Fruit fly (Drosophila melanogaster) whole organism, pupa: ENCODE data around the gene CG31704.

Source experiments
- EcR ChIP-seq: fragments of 200-800 bp; sonication (Bioruptor generic); optimal IDR thresholded peaks from 3 replicates; lab custom pipeline; 2019; ENCODE audit warnings: missing biosample characterization, missing genetic modification characterization, mild to moderate bottlenecking, moderate library complexity, missing genetic modification reagents
- Pif1A ChIP-seq: fragments of 200-800 bp; sonication (Bioruptor generic); optimal IDR thresholded peaks from 3 replicates; lab custom pipeline; 2016; ENCODE audit warnings: missing biosample characterization, missing genetic modification characterization
- Pif1B ChIP-seq: fragments of 200-800 bp; sonication (Bioruptor generic); optimal IDR thresholded peaks from 3 replicates; lab custom pipeline; 2016; ENCODE audit warnings: missing biosample characterization, missing genetic modification characterization

DNA sequence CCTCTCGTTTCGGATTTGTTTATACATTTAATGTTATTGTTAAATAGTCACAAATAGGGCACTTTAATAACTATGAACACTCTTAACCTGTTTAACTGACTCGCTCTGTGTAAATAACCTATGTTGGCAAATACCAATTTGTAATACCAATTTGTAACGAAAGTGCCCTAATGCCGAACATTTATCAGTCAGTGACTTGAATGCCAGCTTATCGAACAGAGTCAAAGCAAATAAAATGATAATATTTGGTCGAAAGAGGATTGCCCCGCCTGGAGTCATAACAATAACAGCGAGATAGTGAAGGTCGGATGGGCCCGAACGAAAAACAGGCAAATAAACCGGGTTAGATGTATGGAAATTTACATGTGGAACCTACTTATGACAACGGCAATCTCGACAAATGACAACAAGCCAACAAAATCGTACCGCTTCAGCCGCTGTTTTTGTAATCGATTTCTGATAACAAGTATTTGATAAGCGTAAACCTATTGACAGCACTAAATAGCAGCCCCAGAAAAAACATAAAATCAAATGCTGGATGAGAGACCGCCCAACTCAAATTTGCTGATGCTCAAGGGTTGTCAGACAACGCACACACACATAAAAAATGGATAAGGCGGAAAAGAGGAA lies 4.8 kb downstream of the CG31704 start:
- TF ChIP-seq EcR: no peak
- TF ChIP-seq Pif1A (GFP tag; lab: Kevin White, UChicago): no peak
- TF ChIP-seq Pif1B: no peak
